Worm (Caenorhabditis elegans) whole organism, midembryonic: Measurements from ENCODE around the gene snt-1.

Source experiments
- T22C8.4 ChIP-seq: fragments of 200-800 bp; sonication (Bioruptor generic); IDR thresholded peaks from 2 replicates; pipeline ENCODE4 v1.3.6; 2022; ENCODE audit warnings: missing genetic modification characterization, missing compliant biosample characterization
- cog-1 ChIP-seq: sonication (generic microtip); optimal IDR thresholded peaks from 2 replicates; lab custom pipeline; 2016; ENCODE audit warnings: missing genetic modification characterization, missing compliant biosample characterization
- flt-1 ChIP-seq: fragments of 200-800 bp; sonication (Bioruptor generic); IDR thresholded peaks from 2 replicates; pipeline ENCODE4 v1.3.6; 2022; ENCODE audit warnings: missing genetic modification characterization, missing compliant biosample characterization
- klf-2 ChIP-seq: fragments of 200-800 bp; sonication (Bioruptor generic); conservative IDR thresholded peaks from 2 replicates; pipeline ENCODE4 v1.3.6; 2022; ENCODE audit warnings: missing genetic modification reagents, missing genetic modification characterization, missing compliant biosample characterization
- med-1 ChIP-seq: sonication (generic microtip); optimal IDR thresholded peaks from 2 replicates; lab custom pipeline; 2017; ENCODE audit warnings: missing genetic modification characterization, mild to moderate bottlenecking, missing compliant biosample characterization, antibody characterized with exemption, missing genetic modification reagents; ENCODE audit not compliant: insufficient read depth
- ref-1 ChIP-seq: fragments of 200-800 bp; sonication (Bioruptor generic); conservative IDR thresholded peaks from 2 replicates; pipeline ENCODE4 v1.3.6; 2022; ENCODE audit warnings: missing genetic modification reagents, missing genetic modification characterization, missing compliant biosample characterization
- tab-1 ChIP-seq: fragments of 200-800 bp; sonication (Bioruptor generic); IDR thresholded peaks from 2 replicates; pipeline ENCODE4 v1.3.6; 2022; ENCODE audit warnings: missing genetic modification characterization, missing compliant biosample characterization
- ztf-23 ChIP-seq: fragments of 200-800 bp; sonication (Bioruptor generic); IDR thresholded peaks from 2 replicates; pipeline ENCODE4 v1.3.6; 2022; ENCODE audit warnings: missing genetic modification reagents, missing genetic modification characterization, missing compliant biosample characterization
- ztf-29 ChIP-seq: fragments of 200-800 bp; sonication (Bioruptor generic); IDR thresholded peaks from 2 replicates; pipeline ENCODE4 v1.3.6; 2022; ENCODE audit warnings: missing genetic modification reagents, missing genetic modification characterization, missing compliant biosample characterization

The snt-1 gene

DNA sequence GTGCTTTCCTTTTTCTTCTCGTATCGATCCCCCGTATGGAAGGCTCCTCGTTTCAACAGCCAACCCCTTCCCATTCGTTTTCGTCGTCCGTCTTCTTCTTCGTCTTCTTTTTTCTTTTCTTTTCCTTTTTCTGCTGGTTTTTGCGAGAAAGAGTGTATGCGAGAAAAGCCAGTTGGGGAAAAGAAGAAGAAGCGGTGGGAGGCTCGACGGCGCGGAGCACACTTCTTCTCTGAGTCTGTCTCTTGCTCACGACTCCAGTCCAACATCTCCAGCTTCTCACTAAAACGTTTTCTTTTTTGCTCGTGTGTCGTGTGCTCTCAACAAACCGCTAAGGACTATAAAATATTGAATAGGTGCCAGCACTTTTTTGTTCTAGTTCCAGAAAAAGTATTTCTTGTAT, 2.2 kb upstream of the snt-1 start:
- TF ChIP-seq med-1 (GFP tag; lab: Kevin White, UChicago) (no peak), flt-1 (GFP tag; lab: Robert Waterston, UW) (0 out of 2 replicates have a peak, but pooled peaks have one; percentile 18)

ce11 chrII:6812514-6812913, 1.8 kb downstream of the snt-1 start:
- TF ChIP-seq cog-1 (tag; lab: Kevin White, UChicago), result no peak
- no peak for TF ChIP-seq med-1 (GFP tag; lab: Kevin White, UChicago)
- TF ChIP-seq tab-1 (GFP tag; lab: Robert Waterston, UW), result no peak
- TF ChIP-seq ref-1 (GFP tag; lab: Robert Waterston, UW), result no peak
- TF ChIP-seq ztf-23 (GFP tag; lab: Robert Waterston, UW), result no peak
- no peak for TF ChIP-seq T22C8.4 (GFP tag; lab: Robert Waterston, UW)
- no peak for TF ChIP-seq ztf-29 (GFP tag; lab: Robert Waterston, UW)
- TF ChIP-seq klf-2 (GFP tag; lab: Robert Waterston, UW), result no peak
- no peak for TF ChIP-seq flt-1 (GFP tag; lab: Robert Waterston, UW)

DNA sequence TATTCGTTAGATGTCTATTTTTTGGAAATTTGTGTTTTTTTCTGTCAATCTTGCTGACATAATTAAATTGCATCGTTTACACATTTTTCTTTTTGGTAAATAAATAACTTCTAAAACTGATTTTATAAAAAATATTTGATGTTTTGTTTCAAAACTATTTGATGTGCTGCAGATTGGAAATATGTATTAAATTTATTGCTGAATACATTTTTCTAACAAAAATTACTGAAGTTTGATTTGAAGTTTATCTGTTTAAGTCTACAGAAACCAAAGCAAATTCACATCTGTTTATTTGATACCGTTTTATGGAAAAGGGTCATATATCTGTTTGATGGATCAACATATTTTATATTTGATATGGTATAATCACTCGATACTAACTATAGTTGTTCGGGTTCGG, 5.6 kb downstream of the snt-1 start:
- TF ChIP-seq med-1 (GFP tag; lab: Kevin White, UChicago) (no peak), flt-1 (GFP tag; lab: Robert Waterston, UW) (no peak), ztf-23 (GFP tag; lab: Robert Waterston, UW) (no peak), cog-1 (tag; lab: Kevin White, UChicago) (no peak), klf-2 (GFP tag; lab: Robert Waterston, UW) (no peak), ref-1 (GFP tag; lab: Robert Waterston, UW) (no peak), ztf-29 (GFP tag; lab: Robert Waterston, UW) (no peak), tab-1 (GFP tag; lab: Robert Waterston, UW) (no peak)

- TF ChIP-seq flt-1 (GFP tag; lab: Robert Waterston, UW) (no peak), tab-1 (GFP tag; lab: Robert Waterston, UW) (no peak), T22C8.4 (GFP tag; lab: Robert Waterston, UW) (no peak), ztf-29 (GFP tag; lab: Robert Waterston, UW) (no peak), cog-1 (tag; lab: Kevin White, UChicago) (no peak), klf-2 (GFP tag; lab: Robert Waterston, UW) (no peak), ref-1 (GFP tag; lab: Robert Waterston, UW) (no peak), ztf-23 (GFP tag; lab: Robert Waterston, UW) (no peak), med-1 (GFP tag; lab: Kevin White, UChicago) (no peak)
Observed at ce11 chrII:6820278-6820971, 9.7 kb downstream of the snt-1 start.

DNA sequence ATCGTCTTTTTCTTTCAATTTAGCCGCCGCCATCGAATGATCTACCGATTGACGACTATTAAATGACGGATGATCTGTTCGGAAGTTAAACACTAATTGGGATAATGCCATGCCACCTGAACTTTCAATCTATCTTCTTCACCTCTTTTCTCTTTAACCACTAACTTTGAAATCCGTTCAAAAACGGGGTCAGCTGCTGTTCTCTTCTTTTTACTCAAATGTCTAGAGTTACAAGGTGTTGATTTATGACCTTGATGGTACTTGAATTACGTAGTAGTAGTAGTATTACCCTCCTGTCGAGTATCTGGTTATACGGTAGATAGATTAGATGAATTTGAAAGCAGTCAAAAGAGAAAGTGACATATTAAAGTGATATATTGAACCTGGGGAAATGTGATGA, 10.4 kb downstream of the snt-1 start:
- no peak for TF ChIP-seq flt-1 (GFP tag; lab: Robert Waterston, UW)
- no peak for TF ChIP-seq T22C8.4 (GFP tag; lab: Robert Waterston, UW)
- TF ChIP-seq klf-2 (GFP tag; lab: Robert Waterston, UW), result no peak
- no peak for TF ChIP-seq ztf-29 (GFP tag; lab: Robert Waterston, UW)
- no peak for TF ChIP-seq cog-1 (tag; lab: Kevin White, UChicago)
- no peak for TF ChIP-seq ztf-23 (GFP tag; lab: Robert Waterston, UW)
- TF ChIP-seq tab-1 (GFP tag; lab: Robert Waterston, UW), result no peak
- no peak for TF ChIP-seq ref-1 (GFP tag; lab: Robert Waterston, UW)
- no peak for TF ChIP-seq med-1 (GFP tag; lab: Kevin White, UChicago)

ce11 chrII:6821832-6822231, 11.1 kb downstream of the snt-1 start:
- TF ChIP-seq med-1 (GFP tag; lab: Kevin White, UChicago) (no peak), T22C8.4 (GFP tag; lab: Robert Waterston, UW) (no peak), tab-1 (GFP tag; lab: Robert Waterston, UW) (no peak), ref-1 (GFP tag; lab: Robert Waterston, UW) (no peak), cog-1 (tag; lab: Kevin White, UChicago) (no peak), ztf-23 (GFP tag; lab: Robert Waterston, UW) (no peak), ztf-29 (GFP tag; lab: Robert Waterston, UW) (no peak), flt-1 (GFP tag; lab: Robert Waterston, UW) (no peak), klf-2 (GFP tag; lab: Robert Waterston, UW) (no peak)

ce11 chrII:6822347-6822746, 11.6 kb downstream of the snt-1 start:
- TF ChIP-seq med-1 (GFP tag; lab: Kevin White, UChicago) (no peak), ztf-23 (GFP tag; lab: Robert Waterston, UW) (no peak), T22C8.4 (GFP tag; lab: Robert Waterston, UW) (no peak), ztf-29 (GFP tag; lab: Robert Waterston, UW) (no peak), cog-1 (tag; lab: Kevin White, UChicago) (no peak), tab-1 (GFP tag; lab: Robert Waterston, UW) (no peak), ref-1 (GFP tag; lab: Robert Waterston, UW) (no peak), flt-1 (GFP tag; lab: Robert Waterston, UW) (no peak)

ce11 chrII:6823233-6823632, 12.5 kb downstream of the snt-1 start:
- no peak for TF ChIP-seq med-1 (GFP tag; lab: Kevin White, UChicago)
- peak; percentile 42 for TF ChIP-seq cog-1 (tag; lab: Kevin White, UChicago)

DNA sequence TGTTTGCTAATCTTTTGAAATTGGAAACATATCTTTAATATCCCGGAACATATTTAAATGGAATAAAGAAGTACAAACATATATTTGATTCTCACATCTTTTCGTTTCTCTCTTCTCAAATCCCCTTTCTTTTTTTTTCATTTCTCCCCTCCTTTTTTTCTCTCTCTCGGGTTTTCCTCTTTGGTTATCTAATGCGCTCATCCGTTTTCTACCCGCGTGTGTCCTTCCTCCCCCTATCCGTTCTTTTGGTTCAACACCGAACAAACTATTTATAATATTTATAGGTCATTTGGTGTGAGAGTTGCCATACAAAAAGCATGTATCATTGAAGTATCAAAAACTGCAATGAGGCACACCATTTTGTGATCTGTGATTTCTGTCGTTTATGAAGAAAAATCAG, 13.1 kb downstream of the snt-1 start:
- TF ChIP-seq ztf-23 (GFP tag; lab: Robert Waterston, UW) (no peak), ztf-29 (GFP tag; lab: Robert Waterston, UW) (no peak), cog-1 (tag; lab: Kevin White, UChicago) (no peak), tab-1 (GFP tag; lab: Robert Waterston, UW) (no peak), med-1 (GFP tag; lab: Kevin White, UChicago) (no peak)
